Worm (Caenorhabditis elegans) whole organism, L4/young adult: ENCODE data around the gene frpr-15.

Experiments used
- W03F9.2 ChIP-seq: fragments of 150-350 bp; optimal IDR thresholded peaks from 2 replicates; lab custom pipeline; 2014; ENCODE audit warnings: missing biosample characterization, missing genetic modification characterization
- him-1 ChIP-seq: sonication (generic microtip); optimal IDR thresholded peaks from 2 replicates; lab custom pipeline; 2016; ENCODE audit warnings: missing genotype, missing genetic modification reagents, missing genetic modification characterization, missing compliant biosample characterization

- no peak for TF ChIP-seq him-1 (tag; lab: Kevin White, UChicago)
- no peak for TF ChIP-seq W03F9.2
These were observed 44.7 kb upstream of the frpr-15 start for ce11 chrV:12635218-12635617.
